Fruit fly (Drosophila melanogaster) whole organism, prepupa: ENCODE measurements around the gene CG1622.

Experiments used
- Blimp-1 ChIP-seq: fragments of 200-800 bp; sonication (Bioruptor generic); optimal IDR thresholded peaks from 3 replicates; lab custom pipeline; 2017; ENCODE audit warnings: missing biosample characterization, missing genetic modification characterization, mild to moderate bottlenecking, moderate library complexity, missing genetic modification reagents
- CG10631 ChIP-seq: fragments of 200-800 bp; sonication (Bioruptor generic); optimal IDR thresholded peaks from 2 replicates; lab custom pipeline; 2016; ENCODE audit warnings: missing biosample characterization, missing genetic modification characterization
- CG10669 ChIP-seq: fragments of 200-800 bp; sonication (Bioruptor generic); optimal IDR thresholded peaks from 3 replicates; lab custom pipeline; 2018; ENCODE audit warnings: missing biosample characterization, mild to moderate bottlenecking, missing genetic modification characterization, moderate library complexity
- CG11294 ChIP-seq: fragments of 200-800 bp; sonication (Bioruptor generic); IDR thresholded peaks from 2 replicates; pipeline ENCODE4 v1.3.6; 2022; ENCODE audit warnings: missing biosample characterization, missing genetic modification characterization
- CG11762 ChIP-seq: fragments of 200-800 bp; sonication (Bioruptor generic); optimal IDR thresholded peaks from 3 replicates; lab custom pipeline; 2016; ENCODE audit warnings: missing biosample characterization, missing genetic modification characterization; ENCODE audit not compliant: insufficient read depth
- CG11902 ChIP-seq: fragments of 200-800 bp; sonication (Bioruptor generic); optimal IDR thresholded peaks from 3 replicates; lab custom pipeline; 2016; ENCODE audit warnings: missing biosample characterization, missing genetic modification characterization
- CG15336 ChIP-seq: fragments of 200-800 bp; sonication (Bioruptor generic); IDR thresholded peaks from 2 replicates; pipeline ENCODE4 v1.3.6; 2022; ENCODE audit warnings: missing biosample characterization, missing genetic modification characterization
- CG1621 ChIP-seq: fragments of 200-800 bp; sonication (Bioruptor generic); optimal IDR thresholded peaks from 3 replicates; lab custom pipeline; 2018; ENCODE audit warnings: missing biosample characterization, mild to moderate bottlenecking, missing genetic modification characterization
- CG32006 ChIP-seq: fragments of 200-800 bp; sonication (Bioruptor generic); optimal IDR thresholded peaks from 3 replicates; lab custom pipeline; 2017; ENCODE audit warnings: missing biosample characterization, mild to moderate bottlenecking, missing genetic modification characterization
- CG3919 ChIP-seq: fragments of 200-800 bp; sonication (Bioruptor generic); optimal IDR thresholded peaks from 3 replicates; lab custom pipeline; 2016; ENCODE audit warnings: missing biosample characterization, missing genetic modification characterization
- CG4318 ChIP-seq: fragments of 200-800 bp; sonication (Bioruptor generic); optimal IDR thresholded peaks from 3 replicates; lab custom pipeline; 2017; ENCODE audit warnings: missing biosample characterization, mild to moderate bottlenecking, missing genetic modification characterization
- CG6163 ChIP-seq: fragments of 200-800 bp; sonication (Bioruptor generic); IDR thresholded peaks from 3 replicates; pipeline ENCODE4 v1.3.6; 2022; ENCODE audit warnings: missing biosample characterization, missing genetic modification characterization
- CG6276 ChIP-seq: fragments of 200-800 bp; sonication (Bioruptor generic); optimal IDR thresholded peaks from 2 replicates; lab custom pipeline; 2017; ENCODE audit warnings: missing biosample characterization, mild to moderate bottlenecking, missing genetic modification characterization
- CG8119 ChIP-seq: fragments of 200-800 bp; sonication (Bioruptor generic); IDR thresholded peaks from 3 replicates; pipeline ENCODE4 v1.3.6; 2022; ENCODE audit warnings: missing biosample characterization, missing genetic modification characterization
- CG8319 ChIP-seq: fragments of 200-800 bp; sonication (Bioruptor generic); optimal IDR thresholded peaks from 3 replicates; lab custom pipeline; 2016; ENCODE audit warnings: missing biosample characterization, missing genetic modification characterization
- CG8632 ChIP-seq: fragments of 200-800 bp; sonication (Bioruptor generic); optimal IDR thresholded peaks from 3 replicates; lab custom pipeline; 2016; ENCODE audit warnings: missing biosample characterization, missing genetic modification characterization
- Eip75B ChIP-seq: fragments of 200-800 bp; sonication (Bioruptor generic); optimal IDR thresholded peaks from 3 replicates; lab custom pipeline; 2016; ENCODE audit warnings: missing biosample characterization, missing genetic modification characterization
- Eip78C ChIP-seq: fragments of 200-800 bp; sonication (Bioruptor generic); peaks from one replicate; lab custom pipeline; 2016; ENCODE audit warnings: missing biosample characterization, missing genetic modification characterization
- Eip93F ChIP-seq: fragments of 200-800 bp; sonication (Bioruptor generic); optimal IDR thresholded peaks from 2 replicates; lab custom pipeline; 2016; ENCODE audit warnings: missing biosample characterization, mild to moderate bottlenecking, missing genetic modification characterization
- Ets21C ChIP-seq: fragments of 200-800 bp; sonication (Bioruptor generic); optimal IDR thresholded peaks from 3 replicates; lab custom pipeline; 2016; ENCODE audit warnings: missing biosample characterization, missing genetic modification characterization
- Ets96B ChIP-seq: fragments of 200-800 bp; optimal IDR thresholded peaks from 2 replicates; lab custom pipeline; 2019; ENCODE audit warnings: missing biosample characterization, mild to moderate bottlenecking, missing genetic modification characterization, moderate library complexity
- Gug ChIP-seq: fragments of 200-800 bp; sonication (Bioruptor generic); IDR thresholded peaks from 2 replicates; pipeline ENCODE4 v1.3.6; 2022; ENCODE audit warnings: missing biosample characterization, missing genetic modification characterization
- Hr38 ChIP-seq: sonication (Bioruptor generic); optimal IDR thresholded peaks from 2 replicates; lab custom pipeline; 2016; ENCODE audit warnings: missing biosample characterization, missing genetic modification characterization
- Hr39 ChIP-seq: fragments of 200-800 bp; sonication (Bioruptor generic); optimal IDR thresholded peaks from 2 replicates; lab custom pipeline; 2016; ENCODE audit warnings: missing biosample characterization, missing genetic modification characterization
- Hr4 ChIP-seq: fragments of 200-800 bp; sonication (Bioruptor generic); optimal IDR thresholded peaks from 3 replicates; lab custom pipeline; 2016; ENCODE audit warnings: missing biosample characterization, missing genetic modification characterization
- Lpt ChIP-seq: fragments of 200-800 bp; sonication (Bioruptor generic); optimal IDR thresholded peaks from 3 replicates; lab custom pipeline; 2016; ENCODE audit warnings: missing biosample characterization, missing genetic modification characterization
- OdsH ChIP-seq: fragments of 200-800 bp; sonication (Bioruptor generic); optimal IDR thresholded peaks from 3 replicates; lab custom pipeline; 2016; ENCODE audit warnings: missing biosample characterization, missing genetic modification characterization
- Smox ChIP-seq: fragments of 200-800 bp; sonication (Bioruptor generic); optimal IDR thresholded peaks from 3 replicates; lab custom pipeline; 2016; ENCODE audit warnings: missing biosample characterization, missing genetic modification characterization
- Sox102F ChIP-seq: fragments of 200-800 bp; sonication (Bioruptor generic); optimal IDR thresholded peaks from 2 replicates; lab custom pipeline; 2016; ENCODE audit warnings: missing biosample characterization, mild to moderate bottlenecking, missing genetic modification characterization
- Sox14 ChIP-seq: fragments of 200-800 bp; sonication (Bioruptor generic); optimal IDR thresholded peaks from 3 replicates; lab custom pipeline; 2016; ENCODE audit warnings: missing biosample characterization, missing genetic modification characterization
- Sox15 ChIP-seq: fragments of 200-800 bp; sonication (Bioruptor generic); optimal IDR thresholded peaks from 3 replicates; lab custom pipeline; 2016; ENCODE audit warnings: missing biosample characterization, missing genetic modification characterization
- achi ChIP-seq: fragments of 200-800 bp; sonication (Bioruptor generic); optimal IDR thresholded peaks from 3 replicates; lab custom pipeline; 2016; ENCODE audit warnings: missing biosample characterization, missing genetic modification characterization
- acj6 ChIP-seq: fragments of 200-800 bp; sonication (Bioruptor generic); optimal IDR thresholded peaks from 3 replicates; lab custom pipeline; 2016; ENCODE audit warnings: missing biosample characterization, missing genetic modification characterization
- cyc ChIP-seq: fragments of 200-800 bp; sonication (Bioruptor generic); optimal IDR thresholded peaks from 3 replicates; lab custom pipeline; 2016; ENCODE audit warnings: missing biosample characterization, missing genetic modification characterization
- dac ChIP-seq: fragments of 200-800 bp; sonication (Bioruptor generic); optimal IDR thresholded peaks from 2 replicates; lab custom pipeline; 2017; ENCODE audit warnings: missing biosample characterization, mild to moderate bottlenecking, missing genetic modification characterization
- esn ChIP-seq: fragments of 200-800 bp; sonication (Bioruptor generic); optimal IDR thresholded peaks from 2 replicates; lab custom pipeline; 2016; ENCODE audit warnings: missing biosample characterization, mild to moderate bottlenecking, missing genetic modification characterization, moderate library complexity
- fd59A ChIP-seq: fragments of 200-800 bp; sonication (Bioruptor generic); optimal IDR thresholded peaks from 2 replicates; lab custom pipeline; 2017; ENCODE audit warnings: missing biosample characterization, mild to moderate bottlenecking, missing genetic modification characterization, missing genetic modification reagents
- fd85E ChIP-seq: fragments of 200-800 bp; sonication (Bioruptor generic); optimal IDR thresholded peaks from 3 replicates; lab custom pipeline; 2016; ENCODE audit warnings: missing biosample characterization, missing genetic modification characterization
- fkh ChIP-seq: fragments of 200-800 bp; sonication (Bioruptor generic); optimal IDR thresholded peaks from 3 replicates; lab custom pipeline; 2017; ENCODE audit warnings: missing biosample characterization, mild to moderate bottlenecking, missing genetic modification characterization, moderate library complexity
- lz ChIP-seq: fragments of 200-800 bp; sonication (Bioruptor generic); optimal IDR thresholded peaks from 3 replicates; lab custom pipeline; 2016; ENCODE audit warnings: missing biosample characterization, missing genetic modification characterization
- net ChIP-seq: fragments of 200-800 bp; sonication (Bioruptor generic); optimal IDR thresholded peaks from 3 replicates; lab custom pipeline; 2016; ENCODE audit warnings: missing biosample characterization, missing genetic modification characterization
- pdm3 ChIP-seq: fragments of 200-800 bp; sonication (Bioruptor generic); optimal IDR thresholded peaks from 3 replicates; lab custom pipeline; 2016; ENCODE audit warnings: missing biosample characterization, missing genetic modification characterization
- salr ChIP-seq, 2 experiments: fragments of 200-800 bp; sonication (Bioruptor generic); optimal IDR thresholded peaks; 3 replicates each; lab custom pipeline; 2016 to 2018; ENCODE audit warnings: missing biosample characterization in 2 of 2, missing genetic modification characterization in 2 of 2, mild to moderate bottlenecking in 1 of 2
- spab ChIP-seq: fragments of 200-800 bp; sonication (Bioruptor generic); optimal IDR thresholded peaks from 2 replicates; lab custom pipeline; 2017; ENCODE audit warnings: missing biosample characterization, mild to moderate bottlenecking, missing genetic modification characterization, missing genetic modification reagents
- ss ChIP-seq, 2 experiments: fragments of 200-800 bp; sonication (Bioruptor generic); optimal IDR thresholded peaks; 2 replicates in 1 of 2; 3 replicates in 1 of 2; lab custom pipeline; 2017 to 2018; ENCODE audit warnings: mild to moderate bottlenecking in 2 of 2, missing biosample characterization in 2 of 2, missing genetic modification characterization in 2 of 2, moderate library complexity in 1 of 2
- svp ChIP-seq: fragments of 200-800 bp; sonication (Bioruptor generic); peaks from one replicate; lab custom pipeline; 2016; ENCODE audit warnings: missing biosample characterization, missing genetic modification characterization
- topi ChIP-seq: fragments of 200-800 bp; sonication (Bioruptor generic); optimal IDR thresholded peaks from 3 replicates; lab custom pipeline; 2016; ENCODE audit warnings: missing biosample characterization, missing genetic modification characterization
- vri ChIP-seq: fragments of 200-800 bp; sonication (Bioruptor generic); optimal IDR thresholded peaks from 3 replicates; lab custom pipeline; 2016; ENCODE audit warnings: missing biosample characterization, mild to moderate bottlenecking, missing genetic modification characterization

The CG1622 gene

dm6 chrX:13249732-13250395 lies 47.0 kb upstream of the CG1622 start (continued):
- TF ChIP-seq vri (GFP tag; lab: Kevin White, UChicago) = no peak
- TF ChIP-seq Lpt (GFP tag; lab: Kevin White, UChicago) = no peak
- peak; percentile 7 for TF ChIP-seq Eip78C (GFP tag; lab: Kevin White, UChicago)
- TF ChIP-seq Eip93F (GFP tag; lab: Kevin White, UChicago) = no peak
- no peak for TF ChIP-seq CG10669 (GFP tag; lab: Kevin White, UChicago)
- no peak for TF ChIP-seq Sox15
- peak; percentile 32; the same call in 1 of the 3 replicates for TF ChIP-seq CG8119 (GFP tag; lab: Robert Waterston, UW)
- no peak for TF ChIP-seq CG11294 (GFP tag; lab: Robert Waterston, UW)
- TF ChIP-seq achi = no peak
- no peak for TF ChIP-seq Ets96B
- TF ChIP-seq pdm3 (GFP tag; lab: Kevin White, UChicago) = no peak
- TF ChIP-seq, all 60 proteins: peak for 7

dm6 chrX:13251310-13251709 lies 45.6 kb upstream of the CG1622 start:
- TF ChIP-seq CG1621 (tag; lab: Kevin White, UChicago) (peak; percentile 95), ss (GFP tag; optimal IDR thresholded peaks at IDR 0.05; lab: Kevin White, UChicago) (peak; percentile 91 to 94), Eip78C (GFP tag; lab: Kevin White, UChicago) (peak; percentile 98), Sox102F (GFP tag; lab: Kevin White, UChicago) (peak; percentile 93), fd59A (peak; percentile 91), CG10631 (GFP tag; lab: Kevin White, UChicago) (peak; percentile 94), salr (GFP tag; optimal IDR thresholded peaks at IDR 0.05; lab: Kevin White, UChicago) (peak; percentile 84 to 94), CG8632 (peak; percentile 91), fkh (GFP tag; lab: Kevin White, UChicago) (peak; percentile 29), net (GFP tag; lab: Kevin White, UChicago) (peak; percentile 94), fd85E (GFP tag; lab: Kevin White, UChicago) (peak; percentile 89), esn (GFP tag; lab: Kevin White, UChicago) (peak; percentile 94), CG11902 (GFP tag; lab: Kevin White, UChicago) (peak; percentile 93), topi (peak; percentile 96), CG6163 (GFP tag; lab: Robert Waterston, UW) (peak; percentile 97), Lpt (GFP tag; lab: Kevin White, UChicago) (peak; percentile 97), Hr4 (GFP tag; lab: Kevin White, UChicago) (peak; percentile 94), Ets21C (GFP tag; lab: Kevin White, UChicago) (peak; percentile 88), acj6 (GFP tag; lab: Kevin White, UChicago) (peak; percentile 96), CG6276 (peak; percentile 91), CG11762 (GFP tag; lab: Kevin White, UChicago) (peak; percentile 91), spab (GFP tag; lab: Kevin White, UChicago) (peak; percentile 91), Hr39 (peak; percentile 96), Eip75B (peak; percentile 96), CG3919 (GFP tag; lab: Kevin White, UChicago) (peak; percentile 97), Sox15 (peak; percentile 92), Blimp-1 (peak; percentile 78), CG11294 (GFP tag; lab: Robert Waterston, UW) (peak; percentile 90), dac (GFP tag; lab: Kevin White, UChicago) (peak; percentile 92), Hr38 (peak; percentile 71), Smox (GFP tag; lab: Kevin White, UChicago) (peak; percentile 93), CG15336 (GFP tag; lab: Robert Waterston, UW) (peak; percentile 95), Gug (GFP tag; lab: Robert Waterston, UW) (peak; percentile 91), CG4318 (peak; percentile 92), lz (GFP tag; lab: Kevin White, UChicago) (peak; percentile 95), achi (peak; percentile 94), Eip93F (GFP tag; lab: Kevin White, UChicago) (peak; percentile 67), CG32006 (peak; percentile 95), svp (peak; percentile 96), OdsH (peak; percentile 96), cyc (peak; percentile 95), Sox14 (GFP tag; lab: Kevin White, UChicago) (peak; percentile 95), CG8319 (GFP tag; lab: Kevin White, UChicago) (peak; percentile 90), Ets96B (peak; percentile 94)
